Worm (Caenorhabditis elegans) whole organism, L2 larva: ENCODE data around the gene sec-10.
A peak's percentile ranks its signal among the peaks of the same experiment; 100 is the strongest.

Source experiments
- C34F6.9 ChIP-seq: fragments of 150-350 bp; optimal IDR thresholded peaks from 2 replicates; lab custom pipeline; 2014; ENCODE audit warnings: missing biosample characterization, missing genetic modification characterization
- F13H6.1 ChIP-seq: sonication (generic microtip); optimal IDR thresholded peaks from 2 replicates; lab custom pipeline; 2016; ENCODE audit warnings: missing genetic modification characterization, missing compliant biosample characterization
- R02D3.7 ChIP-seq: fragments of 150-350 bp; optimal IDR thresholded peaks from 2 replicates; lab custom pipeline; 2014; ENCODE audit warnings: missing biosample characterization, missing genetic modification characterization
- Y55F3AM.14 ChIP-seq: fragments of 200-800 bp; sonication (Bioruptor generic); optimal IDR thresholded peaks from 2 replicates; lab custom pipeline; 2018; ENCODE audit warnings: mild to moderate bottlenecking, missing genetic modification characterization, missing compliant biosample characterization
- ZK546.5 ChIP-seq: sonication (generic microtip); optimal IDR thresholded peaks from 2 replicates; lab custom pipeline; 2017; ENCODE audit warnings: missing biosample characterization, missing genetic modification characterization
- alr-1 ChIP-seq: fragments of 150-350 bp; optimal IDR thresholded peaks from 2 replicates; lab custom pipeline; 2014; ENCODE audit warnings: missing biosample characterization, missing genetic modification characterization
- aly-2 ChIP-seq: fragments of 150-350 bp; optimal IDR thresholded peaks from 2 replicates; lab custom pipeline; 2014; ENCODE audit warnings: missing biosample characterization, missing genetic modification characterization
- ama-1 ChIP-seq: fragments of 150-350 bp; optimal IDR thresholded peaks from 2 replicates; lab custom pipeline; 2018; ENCODE audit warnings: inconsistent platforms
- blmp-1 ChIP-seq: sonication (generic microtip); optimal IDR thresholded peaks from 2 replicates; lab custom pipeline; 2017; ENCODE audit warnings: missing genetic modification characterization, mild to moderate bottlenecking, missing compliant biosample characterization, antibody characterized with exemption, moderate library complexity; ENCODE audit not compliant: insufficient read depth
- ceh-16 ChIP-seq: fragments of 150-350 bp; optimal IDR thresholded peaks from 2 replicates; lab custom pipeline; 2014; ENCODE audit warnings: missing biosample characterization, missing genetic modification characterization
- ceh-82 ChIP-seq: fragments of 150-350 bp; optimal IDR thresholded peaks from 2 replicates; lab custom pipeline; 2014; ENCODE audit warnings: missing biosample characterization, missing genetic modification characterization
- crh-2 ChIP-seq: sonication (generic microtip); optimal IDR thresholded peaks from 2 replicates; lab custom pipeline; 2017; ENCODE audit warnings: missing biosample characterization, missing genetic modification characterization
- egl-27 ChIP-seq: sonication (generic microtip); optimal IDR thresholded peaks from 3 replicates; lab custom pipeline; 2017; ENCODE audit warnings: missing biosample characterization, missing genetic modification reagents, missing genetic modification characterization
- elt-3 ChIP-seq: sonication (generic microtip); optimal IDR thresholded peaks from 2 replicates; lab custom pipeline; 2017; ENCODE audit warnings: missing biosample characterization, missing genetic modification characterization
- fos-1 ChIP-seq: fragments of 150-350 bp; optimal IDR thresholded peaks from 2 replicates; lab custom pipeline; 2014; ENCODE audit warnings: missing biosample characterization, missing genetic modification characterization
- gmeb-1 ChIP-seq: fragments of 150-350 bp; optimal IDR thresholded peaks from 2 replicates; lab custom pipeline; 2014; ENCODE audit warnings: missing biosample characterization, missing genetic modification characterization
- lin-11 ChIP-seq: fragments of 150-350 bp; sonication (generic microtip); optimal IDR thresholded peaks from 2 replicates; lab custom pipeline; 2014; ENCODE audit warnings: missing biosample characterization, missing genetic modification characterization, inconsistent platforms, mixed read lengths
- lin-13 ChIP-seq: fragments of 150-350 bp; optimal IDR thresholded peaks from 2 replicates; lab custom pipeline; 2014; ENCODE audit warnings: missing biosample characterization, missing genetic modification reagents, missing genetic modification characterization
- lsy-2 ChIP-seq, 2 experiments: fragments of 150-350 bp in 1 of 2; sonication (generic microtip) in 1 of 2; optimal IDR thresholded peaks; 2 replicates each; lab custom pipeline; 2014 to 2017; ENCODE audit warnings: missing biosample characterization in 2 of 2, missing genetic modification characterization in 2 of 2
- mab-5 ChIP-seq: fragments of 150-350 bp; optimal IDR thresholded peaks from 2 replicates; lab custom pipeline; 2014; ENCODE audit warnings: missing biosample characterization, missing genetic modification characterization
- mdl-1 ChIP-seq, 2 experiments: fragments of 150-350 bp in 1 of 2; sonication (generic microtip) in 1 of 2; optimal IDR thresholded peaks; 2 replicates each; lab custom pipeline; 2017; ENCODE audit warnings: missing biosample characterization in 2 of 2, missing genetic modification characterization in 2 of 2
- nhr-10 ChIP-seq: sonication (generic microtip); optimal IDR thresholded peaks from 2 replicates; lab custom pipeline; 2017; ENCODE audit warnings: missing biosample characterization, missing genetic modification characterization
- nhr-11 ChIP-seq: fragments of 150-350 bp; optimal IDR thresholded peaks from 2 replicates; lab custom pipeline; 2014; ENCODE audit warnings: missing biosample characterization, missing genetic modification characterization
- nhr-12 ChIP-seq: fragments of 150-350 bp; optimal IDR thresholded peaks from 2 replicates; lab custom pipeline; 2014; ENCODE audit warnings: missing biosample characterization, missing genetic modification characterization
- nhr-129 ChIP-seq: fragments of 150-350 bp; optimal IDR thresholded peaks from 2 replicates; lab custom pipeline; 2014; ENCODE audit warnings: missing biosample characterization, missing genetic modification characterization
- nhr-21 ChIP-seq: fragments of 150-350 bp; optimal IDR thresholded peaks from 2 replicates; lab custom pipeline; 2014; ENCODE audit warnings: missing biosample characterization, missing genetic modification characterization
- nhr-23 ChIP-seq: fragments of 150-350 bp; optimal IDR thresholded peaks from 2 replicates; lab custom pipeline; 2014; ENCODE audit warnings: missing biosample characterization, missing genetic modification reagents, missing genetic modification characterization
- nhr-237 ChIP-seq: fragments of 150-350 bp; optimal IDR thresholded peaks from 2 replicates; lab custom pipeline; 2014; ENCODE audit warnings: missing biosample characterization, missing genetic modification characterization
- nhr-25 ChIP-seq: fragments of 150-350 bp; sonication (generic microtip); optimal IDR thresholded peaks from 3 replicates; lab custom pipeline; 2014; ENCODE audit warnings: missing biosample characterization, missing genetic modification characterization
- nhr-6 ChIP-seq: fragments of 150-350 bp; optimal IDR thresholded peaks from 2 replicates; lab custom pipeline; 2014; ENCODE audit warnings: missing biosample characterization, missing genetic modification characterization
- nhr-77 ChIP-seq: fragments of 150-350 bp; optimal IDR thresholded peaks from 2 replicates; lab custom pipeline; 2014; ENCODE audit warnings: missing biosample characterization, missing genetic modification characterization
- sem-4 ChIP-seq: fragments of 150-350 bp; optimal IDR thresholded peaks from 2 replicates; lab custom pipeline; 2014; ENCODE audit warnings: missing biosample characterization, missing genetic modification reagents, missing genetic modification characterization
- skn-1 ChIP-seq: sonication (generic microtip); optimal IDR thresholded peaks from 2 replicates; lab custom pipeline; 2017; ENCODE audit warnings: missing biosample characterization, missing genetic modification characterization
- sma-9 ChIP-seq, 2 experiments: fragments of 150-350 bp in 1 of 2; sonication (generic microtip) in 1 of 2; optimal IDR thresholded peaks; 2 replicates each; lab custom pipeline; 2014 to 2016; ENCODE audit warnings: missing genetic modification characterization in 2 of 2, mild to moderate bottlenecking in 1 of 2, missing biosample characterization in 1 of 2, missing compliant biosample characterization in 1 of 2, missing genetic modification reagents in 1 of 2, moderate library complexity in 1 of 2
- snpc-4 ChIP-seq: fragments of 150-350 bp; optimal IDR thresholded peaks from 2 replicates; lab custom pipeline; 2014; ENCODE audit warnings: missing biosample characterization, missing genetic modification characterization
- unc-39 ChIP-seq: fragments of 150-350 bp; optimal IDR thresholded peaks from 2 replicates; lab custom pipeline; 2014; ENCODE audit warnings: missing biosample characterization, missing genetic modification characterization
- unc-55 ChIP-seq: fragments of 150-350 bp; sonication (generic microtip); optimal IDR thresholded peaks from 3 replicates; lab custom pipeline; 2014; ENCODE audit warnings: missing biosample characterization, missing genetic modification reagents, missing genetic modification characterization
- zag-1 ChIP-seq: fragments of 150-350 bp; optimal IDR thresholded peaks from 2 replicates; lab custom pipeline; 2014; ENCODE audit warnings: missing biosample characterization, missing genetic modification characterization
- ztf-11 ChIP-seq: sonication (generic microtip); optimal IDR thresholded peaks from 2 replicates; lab custom pipeline; 2017; ENCODE audit warnings: missing biosample characterization, missing genetic modification characterization
- ztf-4 ChIP-seq: fragments of 150-350 bp; optimal IDR thresholded peaks from 2 replicates; lab custom pipeline; 2014; ENCODE audit warnings: missing biosample characterization, missing genetic modification characterization

Gene sec-10

DNA sequence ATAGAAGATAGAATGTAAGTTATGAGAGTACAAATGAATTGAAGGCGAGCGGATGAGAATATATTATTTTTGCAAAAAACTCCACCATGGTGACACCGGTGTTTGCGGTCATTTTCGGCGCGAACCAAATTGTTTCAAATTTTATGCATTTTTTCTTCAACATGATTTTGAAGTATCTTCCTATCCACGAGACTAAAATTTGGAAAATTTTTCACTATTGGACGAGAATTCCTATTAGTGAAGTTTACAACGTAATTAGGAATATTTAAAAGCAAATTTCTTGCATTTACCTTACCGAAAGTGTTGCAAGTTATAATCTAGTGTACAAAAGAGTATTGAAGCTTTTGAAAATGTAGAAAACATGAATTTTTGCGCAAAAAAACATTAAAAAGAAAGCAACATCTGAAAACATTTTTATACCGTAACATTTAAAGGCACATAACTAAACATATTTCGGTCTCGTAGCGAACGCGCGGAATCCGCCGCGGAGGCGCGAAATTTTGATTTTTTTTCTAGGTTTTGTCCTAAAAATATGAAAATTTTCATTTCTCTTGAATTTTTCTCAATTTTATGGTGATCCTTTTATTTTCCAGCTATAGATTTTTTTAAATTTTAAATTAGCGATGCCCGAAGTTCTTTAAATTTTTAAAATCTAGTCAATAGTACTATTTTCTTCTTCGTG is 14.3 kb upstream of the sec-10 start, which contains the start of gene sgo-1:
TSS of gene sgo-1 (minus strand) at position 51 of the 682 bp plus-strand sequence.
- TF ChIP-seq unc-39 (no peak), ZK546.5 (tag; lab: Kevin White, UChicago) (no peak)

DNA sequence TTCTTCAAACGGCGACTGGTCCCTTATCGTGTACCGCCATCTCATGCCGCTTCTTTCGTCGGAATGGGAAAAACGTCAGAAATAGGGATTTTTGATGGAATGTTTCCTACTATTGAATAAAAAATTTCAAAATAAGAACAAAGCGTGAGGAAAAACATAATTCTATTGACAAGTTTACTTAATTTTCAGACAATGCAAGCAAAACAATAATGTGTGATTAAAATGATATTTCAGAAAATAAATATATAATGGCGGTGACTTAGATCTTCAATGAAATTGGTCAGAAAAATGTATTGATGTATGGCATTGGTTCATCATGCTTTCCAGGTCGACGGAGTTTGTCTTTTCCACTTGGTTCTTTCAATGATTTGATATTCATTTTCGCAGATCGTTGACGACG is 12.4 kb upstream of the sec-10 start, which contains the start of gene ntp-1:
TSS of gene ntp-1 (minus strand) at position 101 of the 400 bp plus-strand sequence.
- no peak for TF ChIP-seq zag-1
- TF ChIP-seq sem-4 (tag; lab: Kevin White, UChicago) = no peak
- TF ChIP-seq unc-39 = no peak
- no peak for TF ChIP-seq ceh-82 (tag; lab: Kevin White, UChicago)
- no peak for TF ChIP-seq nhr-25 (tag; lab: Kevin White, UChicago)
- TF ChIP-seq nhr-6 (tag; lab: Kevin White, UChicago) = no peak
- TF ChIP-seq F13H6.1 = no peak
- TF ChIP-seq R02D3.7 (tag; lab: Kevin White, UChicago) = no peak
- no peak for TF ChIP-seq nhr-12 (tag; lab: Kevin White, UChicago)
- TF ChIP-seq nhr-11 (tag; lab: Kevin White, UChicago) = no peak
- no peak for TF ChIP-seq egl-27 (tag; lab: Kevin White, UChicago)
- no peak for TF ChIP-seq unc-55 (GFP tag; lab: Kevin White, UChicago)

DNA sequence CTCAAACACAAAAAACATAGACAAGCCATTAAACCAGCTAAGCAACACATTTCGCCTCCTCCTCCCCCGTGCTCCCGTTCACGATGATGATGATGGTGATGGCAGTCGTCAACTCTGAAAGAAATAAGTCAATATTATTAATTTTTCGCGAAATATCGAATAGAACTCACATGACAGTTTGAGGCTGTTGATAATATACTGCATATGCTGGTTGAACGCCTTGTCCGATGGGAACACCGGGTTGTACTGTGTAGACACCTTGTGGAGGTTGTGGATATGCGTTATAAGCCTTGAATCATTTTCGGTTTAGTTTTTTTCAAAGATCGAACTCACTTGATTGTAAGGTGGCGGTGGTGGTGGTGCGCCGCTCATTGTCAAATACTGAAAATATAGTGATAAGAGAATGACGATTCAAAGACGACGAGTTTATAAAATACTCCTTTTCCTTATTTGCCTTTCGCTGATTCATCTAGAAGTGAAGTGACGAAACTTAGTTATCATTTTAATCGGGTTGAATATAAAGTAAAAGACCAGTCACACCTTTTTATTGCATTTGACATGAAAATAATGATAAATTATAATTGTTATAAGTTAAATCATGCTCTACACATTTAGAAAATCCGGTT is 9.6 kb upstream of the sec-10 start, which contains the start of gene C33H5.13:
TSS of gene C33H5.13 (minus strand) at position 443 of the 626 bp plus-strand sequence.
- TF ChIP-seq nhr-129 (peak; percentile 7), fos-1 (peak; percentile 97), skn-1 (tag; lab: Kevin White, UChicago) (peak; percentile 35), nhr-6 (tag; lab: Kevin White, UChicago) (no peak), nhr-23 (tag; lab: Kevin White, UChicago) (no peak), C34F6.9 (tag; lab: Kevin White, UChicago) (no peak), unc-55 (GFP tag; lab: Kevin White, UChicago) (no peak), sma-9 (GFP tag; optimal IDR thresholded peaks at IDR 0.05; lab: Kevin White, UChicago) (peak; percentile 13), sma-9 (tag; optimal IDR thresholded peaks at IDR 0.05; lab: Kevin White, UChicago) (no peak), crh-2 (tag; lab: Kevin White, UChicago) (peak; percentile 32)

DNA sequence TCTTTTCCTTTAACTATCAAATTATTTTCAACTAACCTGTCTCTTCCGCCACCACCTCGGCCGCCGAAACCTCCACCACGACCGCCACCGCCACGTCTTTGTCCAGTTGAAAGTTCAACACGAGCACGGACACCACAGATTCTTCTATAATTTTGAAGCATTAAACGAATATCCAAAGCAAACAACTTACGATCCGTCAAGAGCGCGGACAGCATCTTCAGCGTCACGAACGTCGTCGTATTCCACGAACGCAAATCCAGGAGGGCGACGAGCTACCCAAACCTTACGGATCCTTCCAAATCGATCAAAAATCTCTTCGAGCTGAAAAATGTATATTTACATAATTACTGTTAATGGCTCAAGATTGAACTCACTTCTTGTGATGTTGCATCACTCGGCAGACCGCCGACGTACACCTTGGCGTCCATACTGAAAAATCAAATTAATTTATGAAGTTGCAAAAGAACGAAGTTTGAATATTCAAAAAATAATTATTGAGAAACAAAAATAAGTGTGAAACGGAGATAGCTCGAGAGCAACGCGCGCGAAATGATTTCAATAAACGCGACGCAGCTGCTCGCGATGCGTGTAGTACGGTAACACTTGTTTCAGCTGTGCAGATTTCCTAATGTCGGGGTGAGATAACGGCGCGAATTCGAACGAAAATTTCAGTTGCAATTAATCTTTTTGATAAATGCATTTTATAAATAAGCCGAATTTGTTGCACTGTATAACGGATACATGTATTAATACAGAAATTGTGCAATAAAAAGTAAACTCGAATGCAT is 8.7 kb upstream of the sec-10 start, which contains the start of gene rsp-6:
TSS of gene rsp-6 (minus strand) at position 429 of the 788 bp plus-strand sequence.
- TF ChIP-seq nhr-25 (tag; lab: Kevin White, UChicago) (peak; percentile 71), lsy-2 (tag; optimal IDR thresholded peaks at IDR 0.05; lab: Kevin White, UChicago) (peak; percentile 96 to 99), snpc-4 (tag; lab: Kevin White, UChicago) (peak; percentile 71), lin-11 (tag; lab: Kevin White, UChicago) (peak; percentile 94), ceh-82 (tag; lab: Kevin White, UChicago) (peak; percentile 59), R02D3.7 (tag; lab: Kevin White, UChicago) (peak; percentile 4), ztf-4 (tag; lab: Kevin White, UChicago) (peak; percentile 86), sma-9 (GFP tag; optimal IDR thresholded peaks at IDR 0.05; lab: Kevin White, UChicago) (peak; percentile 74), sma-9 (tag; optimal IDR thresholded peaks at IDR 0.05; lab: Kevin White, UChicago) (no peak), blmp-1 (tag; lab: Kevin White, UChicago) (peak; percentile 14), nhr-129 (peak; percentile 95), ceh-16 (tag; lab: Kevin White, UChicago) (peak; percentile 65), unc-55 (GFP tag; lab: Kevin White, UChicago) (peak; percentile 97), unc-39 (no peak), nhr-12 (tag; lab: Kevin White, UChicago) (no peak), nhr-23 (tag; lab: Kevin White, UChicago) (no peak), alr-1 (tag; lab: Kevin White, UChicago) (peak; percentile 80), ama-1 (lab: Kevin White, UChicago) (peak; percentile 67), elt-3 (tag; lab: Kevin White, UChicago) (no peak), aly-2 (no peak), nhr-10 (no peak), nhr-11 (tag; lab: Kevin White, UChicago) (no peak), lin-13 (GFP tag; lab: Kevin White, UChicago) (peak; percentile 93), nhr-6 (tag; lab: Kevin White, UChicago) (peak; percentile 64), nhr-21 (tag; lab: Kevin White, UChicago) (peak; percentile 67), mdl-1 (tag; optimal IDR thresholded peaks at IDR 0.05; lab: Kevin White, UChicago) (peak in 1 of 2 experiments; percentile 62), ztf-11 (tag; lab: Kevin White, UChicago) (no peak), ZK546.5 (tag; lab: Kevin White, UChicago) (peak; percentile 66), sem-4 (tag; lab: Kevin White, UChicago) (peak; percentile 48), fos-1 (peak; percentile 39), gmeb-1 (tag; lab: Kevin White, UChicago) (peak; percentile 88), nhr-77 (no peak), mab-5 (peak; percentile 88), zag-1 (peak; percentile 36), Y55F3AM.14 (GFP tag; lab: Kevin White, UChicago) (no peak), nhr-237 (tag; lab: Kevin White, UChicago) (no peak)
